Comparison of ENCODE assay signal across 1 fruit fly cellular context in the genomic region with DNA sequence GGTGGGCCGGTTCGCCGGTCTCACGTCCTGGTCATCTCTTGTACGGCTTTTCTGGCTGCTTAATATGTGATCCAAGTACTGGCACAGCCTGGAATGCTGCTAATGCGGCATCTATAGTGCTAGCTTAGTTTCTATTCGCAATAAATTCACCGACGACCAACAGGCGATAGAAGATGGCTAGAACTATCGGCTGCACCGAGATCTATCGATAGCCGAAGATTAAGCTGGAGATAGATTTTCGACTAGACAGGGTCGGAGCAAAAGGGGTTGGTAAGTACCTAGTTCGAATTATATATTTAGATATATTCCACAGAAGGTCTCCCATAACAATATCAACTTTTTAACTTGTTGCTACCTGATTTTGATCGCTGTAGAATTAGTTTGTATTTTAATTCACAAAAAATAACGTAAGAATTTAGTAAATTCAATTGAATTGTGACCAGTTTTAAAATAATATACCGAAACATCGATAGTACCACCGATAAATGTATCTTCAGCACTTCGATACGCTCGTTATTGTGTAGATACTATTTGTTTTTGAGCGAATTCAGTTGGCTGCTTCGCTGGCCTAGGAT.
TF ChIP-seq lines count a peak whose summit lies in the region.

A gene (minus strand): TSS at position 185 of the 575 bp plus-strand sequence.
A gene (plus strand): TSS at position 499 of the 575 bp plus-strand sequence.

TF ChIP-seq in whole organism, embryonic, 481 proteins besides CTCF, POLR2A, EP300 and RAD21 (continued from another document and continues in another):
- TF ChIP-seq dimm (GFP tag; IDR thresholded peaks at IDR 0.05; lab: Robert Waterston, UW) = no peak
- TF ChIP-seq CG32772 (GFP tag; IDR thresholded peaks at IDR 0.05; lab: Robert Waterston, UW) = peak; percentile 51; the same call in 1 of the 2 replicates
- TF ChIP-seq CG31365 (tag; optimal IDR thresholded peaks at IDR 0.05; lab: Kevin White, UChicago) = no peak
- peak in 1 of 2 experiments; percentile 40 for TF ChIP-seq Hr78 (GFP tag; optimal IDR thresholded peaks at IDR 0.05; lab: Kevin White, UChicago)
- no peak for TF ChIP-seq hkb (optimal IDR thresholded peaks at IDR 0.05; lab: Kevin White, UChicago)
- TF ChIP-seq hkb (GFP tag; IDR thresholded peaks at IDR 0.05; lab: Robert Waterston, UW) = peak; percentile 68
- peak; percentile 94 for TF ChIP-seq CG14860 (GFP tag; IDR thresholded peaks at IDR 0.05; lab: Robert Waterston, UW; ENCODE audit: partially characterized antibody)
- peak; percentile 57 for TF ChIP-seq CG10979 (tag; optimal IDR thresholded peaks at IDR 0.05; lab: Kevin White, UChicago)
- no peak for TF ChIP-seq Awh (GFP tag; IDR thresholded peaks at IDR 0.05; lab: Robert Waterston, UW)
- TF ChIP-seq Gsc (GFP tag; IDR thresholded peaks at IDR 0.05; lab: Robert Waterston, UW) = no peak
- no peak for TF ChIP-seq CG6654 (GFP tag; optimal IDR thresholded peaks at IDR 0.05; lab: Kevin White, UChicago)
- 0 out of 2 replicates have a peak, but pooled peaks have one; percentile 17 for TF ChIP-seq aop (GFP tag; IDR thresholded peaks at IDR 0.05; lab: Robert Waterston, UW)
- no peak for TF ChIP-seq CG11398 (GFP tag; optimal IDR thresholded peaks at IDR 0.05; lab: Kevin White, UChicago)
- peak; percentile 0 for TF ChIP-seq CG18476 (GFP tag; optimal IDR thresholded peaks at IDR 0.05; lab: Kevin White, UChicago)
- TF ChIP-seq Nf-YB (GFP tag; optimal IDR thresholded peaks at IDR 0.05; lab: Kevin White, UChicago) = peak; percentile 33
- TF ChIP-seq rib (GFP tag; IDR thresholded peaks at IDR 0.05; lab: Robert Waterston, UW) = no peak
- peak; percentile 57; the same call in 2 of the 3 replicates for TF ChIP-seq zfh1 (GFP tag; IDR thresholded peaks at IDR 0.05; lab: Robert Waterston, UW)
- TF ChIP-seq fd64A (GFP tag; optimal IDR thresholded peaks at IDR 0.05; lab: Kevin White, UChicago) = no peak
- peak; percentile 36 for TF ChIP-seq tx (GFP tag; optimal IDR thresholded peaks at IDR 0.05; lab: Kevin White, UChicago)
- no peak for TF ChIP-seq CG17612 (GFP tag; IDR thresholded peaks at IDR 0.05; lab: Robert Waterston, UW)
- TF ChIP-seq CG14710 (tag; optimal IDR thresholded peaks at IDR 0.05; lab: Kevin White, UChicago) = peak; percentile 83
- TF ChIP-seq danr (GFP tag; IDR thresholded peaks at IDR 0.05; lab: Robert Waterston, UW) = no peak
- TF ChIP-seq B-H1 (GFP tag; IDR thresholded peaks at IDR 0.05; lab: Robert Waterston, UW) = 0 out of 3 replicates have a peak, but pooled peaks have one; percentile 28
- TF ChIP-seq Dp (GFP tag; optimal IDR thresholded peaks at IDR 0.05; lab: Kevin White, UChicago) = peak; percentile 33
- TF ChIP-seq fd3F (GFP tag; optimal IDR thresholded peaks at IDR 0.05; lab: Kevin White, UChicago) = peak; percentile 38
- peak; percentile 48 for TF ChIP-seq CG12744 (GFP tag; optimal IDR thresholded peaks at IDR 0.05; lab: Kevin White, UChicago)
- peak; percentile 18 for TF ChIP-seq CG17802 (tag; optimal IDR thresholded peaks at IDR 0.05; lab: Kevin White, UChicago)
- TF ChIP-seq CG33213 (GFP tag; optimal IDR thresholded peaks at IDR 0.05; lab: Kevin White, UChicago) = peak; percentile 29
- peak; percentile 29; the same call in 1 of the 3 replicates for TF ChIP-seq H15 (GFP tag; IDR thresholded peaks at IDR 0.05; lab: Robert Waterston, UW)
- TF ChIP-seq hth (optimal IDR thresholded peaks at IDR 0.05; lab: Kevin White, UChicago) = no peak
- TF ChIP-seq Hmr (GFP tag; optimal IDR thresholded peaks at IDR 0.05; lab: Kevin White, UChicago) = peak; percentile 60
- peak; percentile 29 for TF ChIP-seq CG4282 (GFP tag; optimal IDR thresholded peaks at IDR 0.05; lab: Kevin White, UChicago)
- peak in 1 of 3 experiments; percentile 65 for TF ChIP-seq lola (GFP tag; optimal IDR thresholded peaks at IDR 0.05; lab: Kevin White, UChicago)
- TF ChIP-seq Ptx1 (GFP tag; IDR thresholded peaks at IDR 0.05; lab: Robert Waterston, UW) = peak; percentile 61
- peak; percentile 37 for TF ChIP-seq CG9797 (GFP tag; optimal IDR thresholded peaks at IDR 0.05; lab: Kevin White, UChicago)
- TF ChIP-seq kay (GFP tag; optimal IDR thresholded peaks at IDR 0.05; lab: Kevin White, UChicago) = peak; percentile 46
- TF ChIP-seq CG4328 (GFP tag; optimal IDR thresholded peaks at IDR 0.05; lab: Kevin White, UChicago) = peak; percentile 29
- peak; percentile 72 for TF ChIP-seq HmgZ (tag; optimal IDR thresholded peaks at IDR 0.05; lab: Kevin White, UChicago)
- peak; percentile 40 for TF ChIP-seq CG8388 (GFP tag; optimal IDR thresholded peaks at IDR 0.05; lab: Kevin White, UChicago)
- TF ChIP-seq HLH54F (GFP tag; optimal IDR thresholded peaks at IDR 0.05; lab: Kevin White, UChicago) = peak; percentile 76
- peak in 1 of 2 experiments; percentile 30 for TF ChIP-seq tll (GFP tag; optimal IDR thresholded peaks at IDR 0.05; lab: Kevin White, UChicago)
- peak; percentile 46; the same call in 1 of the 2 replicates for TF ChIP-seq al (GFP tag; IDR thresholded peaks at IDR 0.05; lab: Robert Waterston, UW)
- peak; percentile 43 for TF ChIP-seq CG4617 (GFP tag; optimal IDR thresholded peaks at IDR 0.05; lab: Kevin White, UChicago; ENCODE audit: borderline replicate concordance)
- peak; percentile 63 for TF ChIP-seq CG9609 (GFP tag; optimal IDR thresholded peaks at IDR 0.05; lab: Kevin White, UChicago)
- peak; percentile 15 for TF ChIP-seq en (GFP tag; optimal IDR thresholded peaks at IDR 0.05; lab: Kevin White, UChicago)
- peak; percentile 79 for TF ChIP-seq Ets97D (GFP tag; optimal IDR thresholded peaks at IDR 0.05; lab: Kevin White, UChicago)
- TF ChIP-seq Dek (tag; optimal IDR thresholded peaks at IDR 0.05; lab: Kevin White, UChicago) = peak; percentile 53
- no peak for TF ChIP-seq Eip74EF (GFP tag; optimal IDR thresholded peaks at IDR 0.05; lab: Kevin White, UChicago)
- TF ChIP-seq CG12219 (GFP tag; optimal IDR thresholded peaks at IDR 0.05; lab: Kevin White, UChicago) = peak; percentile 31
- TF ChIP-seq Neu2 (GFP tag; optimal IDR thresholded peaks at IDR 0.05; lab: Kevin White, UChicago; ENCODE audit: borderline replicate concordance) = peak; percentile 99
- TF ChIP-seq fd96Cb (tag; optimal IDR thresholded peaks at IDR 0.05; lab: Kevin White, UChicago) = peak; percentile 10
- peak; percentile 55; the same call in 2 of the 3 replicates for TF ChIP-seq dysf (GFP tag; IDR thresholded peaks at IDR 0.05; lab: Robert Waterston, UW)
- peak; percentile 89 for TF ChIP-seq CG34224 (GFP tag; IDR thresholded peaks at IDR 0.05; lab: Robert Waterston, UW; ENCODE audit: partially characterized antibody)
- TF ChIP-seq CG6813 (GFP tag; optimal IDR thresholded peaks at IDR 0.05; lab: Kevin White, UChicago) = no peak
- TF ChIP-seq Meics (GFP tag; optimal IDR thresholded peaks at IDR 0.05; lab: Kevin White, UChicago) = peak; percentile 71
- TF ChIP-seq CG6791 (GFP tag; IDR thresholded peaks at IDR 0.05; lab: Robert Waterston, UW; ENCODE audit: partially characterized antibody) = peak; percentile 92
- peak; percentile 69 for TF ChIP-seq az2 (GFP tag; optimal IDR thresholded peaks at IDR 0.05; lab: Kevin White, UChicago)
- no peak for TF ChIP-seq CG8765 (GFP tag; IDR thresholded peaks at IDR 0.05; lab: Robert Waterston, UW)
- peak; percentile 93 for TF ChIP-seq amos (GFP tag; IDR thresholded peaks at IDR 0.05; lab: Robert Waterston, UW; ENCODE audit: partially characterized antibody)
- TF ChIP-seq Stat92E (GFP tag; optimal IDR thresholded peaks at IDR 0.05; lab: Kevin White, UChicago) = peak in 1 of 3 experiments; percentile 53
- peak; percentile 71 for TF ChIP-seq CG4424 (GFP tag; optimal IDR thresholded peaks at IDR 0.05; lab: Kevin White, UChicago)
- TF ChIP-seq CG8089 (GFP tag; optimal IDR thresholded peaks at IDR 0.05; lab: Kevin White, UChicago) = peak; percentile 17
- TF ChIP-seq klu (GFP tag; IDR thresholded peaks at IDR 0.05; lab: Robert Waterston, UW) = no peak
- TF ChIP-seq Dref (GFP tag; IDR thresholded peaks at IDR 0.05; lab: Robert Waterston, UW) = peak; percentile 89
- peak; percentile 68 for TF ChIP-seq CG10147 (GFP tag; optimal IDR thresholded peaks at IDR 0.05; lab: Kevin White, UChicago)
- peak; percentile 85 for TF ChIP-seq slbo (GFP tag; IDR thresholded peaks at IDR 0.05; lab: Robert Waterston, UW)
- peak; percentile 51 for TF ChIP-seq Elba2 (GFP tag; optimal IDR thresholded peaks at IDR 0.05; lab: Kevin White, UChicago)
- peak; percentile 85 for TF ChIP-seq Rfx (GFP tag; IDR thresholded peaks at IDR 0.05; lab: Robert Waterston, UW)
- peak; percentile 75 for TF ChIP-seq Xbp1 (GFP tag; optimal IDR thresholded peaks at IDR 0.05; lab: Kevin White, UChicago)
- peak; percentile 76 for TF ChIP-seq zfh2 (GFP tag; optimal IDR thresholded peaks at IDR 0.05; lab: Kevin White, UChicago)
- peak; percentile 14 for TF ChIP-seq CG11723 (GFP tag; optimal IDR thresholded peaks at IDR 0.05; lab: Kevin White, UChicago)
- TF ChIP-seq Hr3 (GFP tag; optimal IDR thresholded peaks at IDR 0.05; lab: Kevin White, UChicago) = peak; percentile 71
- no peak for TF ChIP-seq Drgx (GFP tag; IDR thresholded peaks at IDR 0.05; lab: Robert Waterston, UW)
- TF ChIP-seq CG30431 (GFP tag; optimal IDR thresholded peaks at IDR 0.05; lab: Kevin White, UChicago) = no peak
- TF ChIP-seq Dad (GFP tag; optimal IDR thresholded peaks at IDR 0.05; lab: Kevin White, UChicago) = peak; percentile 49
- peak; percentile 30; the same call in 1 of the 2 replicates for TF ChIP-seq CG6272 (GFP tag; IDR thresholded peaks at IDR 0.05; lab: Robert Waterston, UW)
- peak; percentile 70 for TF ChIP-seq ind (GFP tag; optimal IDR thresholded peaks at IDR 0.05; lab: Kevin White, UChicago)
- TF ChIP-seq repo (GFP tag; optimal IDR thresholded peaks at IDR 0.05; lab: Kevin White, UChicago) = no peak
- peak; percentile 13 for TF ChIP-seq ab (GFP tag; optimal IDR thresholded peaks at IDR 0.05; lab: Kevin White, UChicago)
- peak; percentile 33; the same call in 1 of the 2 replicates for TF ChIP-seq CG1024 (GFP tag; IDR thresholded peaks at IDR 0.05; lab: Robert Waterston, UW)
- peak; percentile 21 for TF ChIP-seq D19B (GFP tag; optimal IDR thresholded peaks at IDR 0.05; lab: Kevin White, UChicago)
- TF ChIP-seq CG16815 (GFP tag; optimal IDR thresholded peaks at IDR 0.05; lab: Kevin White, UChicago) = peak; percentile 43
- peak; percentile 57 for TF ChIP-seq CG17186 (GFP tag; optimal IDR thresholded peaks at IDR 0.05; lab: Kevin White, UChicago)
- peak; percentile 44 for TF ChIP-seq CG13624 (GFP tag; optimal IDR thresholded peaks at IDR 0.05; lab: Kevin White, UChicago)
- TF ChIP-seq Nf-YA (GFP tag; IDR thresholded peaks at IDR 0.05; lab: Robert Waterston, UW) = no peak
- peak; percentile 54; the same call in 1 of the 2 replicates for TF ChIP-seq CG7372 (GFP tag; IDR thresholded peaks at IDR 0.05; lab: Robert Waterston, UW)
- TF ChIP-seq tup (GFP tag; optimal IDR thresholded peaks at IDR 0.05; lab: Kevin White, UChicago) = peak; percentile 7
- TF ChIP-seq TFAM (GFP tag; optimal IDR thresholded peaks at IDR 0.05; lab: Kevin White, UChicago) = no peak
- peak; percentile 35 for TF ChIP-seq Six4 (GFP tag; optimal IDR thresholded peaks at IDR 0.05; lab: Kevin White, UChicago)
- TF ChIP-seq CG30020 (tag; optimal IDR thresholded peaks at IDR 0.05; lab: Kevin White, UChicago) = peak; percentile 75
- TF ChIP-seq CG7928 (GFP tag; optimal IDR thresholded peaks at IDR 0.05; lab: Kevin White, UChicago) = peak; percentile 5
- TF ChIP-seq Taf1 (GFP tag; IDR thresholded peaks at IDR 0.05; lab: Robert Waterston, UW) = 0 out of 2 replicates have a peak, but pooled peaks have one; percentile 28
- peak; percentile 93 for TF ChIP-seq bbx (GFP tag; IDR thresholded peaks at IDR 0.05; lab: Robert Waterston, UW; ENCODE audit: partially characterized antibody)
- peak; percentile 38 for TF ChIP-seq Bdp1 (GFP tag; optimal IDR thresholded peaks at IDR 0.05; lab: Kevin White, UChicago)
- peak; percentile 10 for TF ChIP-seq sd (tag; optimal IDR thresholded peaks at IDR 0.05; lab: Kevin White, UChicago)
- TF ChIP-seq Dfd (GFP tag; optimal IDR thresholded peaks at IDR 0.05; lab: Kevin White, UChicago) = no peak
- TF ChIP-seq NC2α (GFP tag; optimal IDR thresholded peaks at IDR 0.05; lab: Kevin White, UChicago) = peak; percentile 5
- TF ChIP-seq CG34376 (GFP tag; optimal IDR thresholded peaks at IDR 0.05; lab: Kevin White, UChicago) = peak; percentile 76
- no peak for TF ChIP-seq CG4730 (GFP tag; IDR thresholded peaks at IDR 0.05; lab: Robert Waterston, UW)
- no peak for TF ChIP-seq gsb (GFP tag; IDR thresholded peaks at IDR 0.05; lab: Robert Waterston, UW)
- TF ChIP-seq ato (GFP tag; IDR thresholded peaks at IDR 0.05; lab: Robert Waterston, UW; ENCODE audit: partially characterized antibody) = peak; percentile 89
- TF ChIP-seq Myb (GFP tag; optimal IDR thresholded peaks at IDR 0.05; lab: Kevin White, UChicago) = peak; percentile 70
- TF ChIP-seq CG32767 (GFP tag; IDR thresholded peaks at IDR 0.05; lab: Robert Waterston, UW) = peak; percentile 76; the same call in 1 of the 2 replicates
- TF ChIP-seq Hmx (GFP tag; optimal IDR thresholded peaks at IDR 0.05; lab: Kevin White, UChicago) = no peak
- peak; percentile 49 for TF ChIP-seq stwl (tag; optimal IDR thresholded peaks at IDR 0.05; lab: Kevin White, UChicago)
- no peak for TF ChIP-seq CG12104 (GFP tag; optimal IDR thresholded peaks at IDR 0.05; lab: Kevin White, UChicago)
- peak; percentile 70 for TF ChIP-seq lab (GFP tag; optimal IDR thresholded peaks at IDR 0.05; lab: Kevin White, UChicago)
- peak; percentile 52 for TF ChIP-seq tgo (GFP tag; IDR thresholded peaks at IDR 0.05; lab: Robert Waterston, UW)
- TF ChIP-seq Ssrp (tag; optimal IDR thresholded peaks at IDR 0.05; lab: Kevin White, UChicago) = peak; percentile 55
- TF ChIP-seq chif (GFP tag; optimal IDR thresholded peaks at IDR 0.05; lab: Kevin White, UChicago) = peak; percentile 4 to 54
- peak; percentile 54; the same call in 2 of the 3 replicates for TF ChIP-seq CG11695 (GFP tag; IDR thresholded peaks at IDR 0.05; lab: Robert Waterston, UW)
- TF ChIP-seq Tbp (GFP tag; optimal IDR thresholded peaks at IDR 0.05; lab: Kevin White, UChicago) = no peak
- peak; percentile 59 for TF ChIP-seq ems (GFP tag; optimal IDR thresholded peaks at IDR 0.05; lab: Kevin White, UChicago)
- TF ChIP-seq Sry-β (GFP tag; optimal IDR thresholded peaks at IDR 0.05; lab: Kevin White, UChicago) = peak; percentile 74
- TF ChIP-seq Usf (GFP tag; optimal IDR thresholded peaks at IDR 0.05; lab: Kevin White, UChicago) = peak; percentile 19
- TF ChIP-seq pita (GFP tag; optimal IDR thresholded peaks at IDR 0.05; lab: Kevin White, UChicago) = no peak
- no peak for TF ChIP-seq br (optimal IDR thresholded peaks at IDR 0.05; lab: Kevin White, UChicago)
- TF ChIP-seq Opbp (GFP tag; IDR thresholded peaks at IDR 0.05; lab: Robert Waterston, UW; ENCODE audit: partially characterized antibody) = peak; percentile 89
- TF ChIP-seq dmrt99B (tag; optimal IDR thresholded peaks at IDR 0.05; lab: Kevin White, UChicago) = peak; percentile 55
- TF ChIP-seq gce (GFP tag; IDR thresholded peaks at IDR 0.05; lab: Robert Waterston, UW) = no peak
- peak; percentile 69 for TF ChIP-seq pum (GFP tag; optimal IDR thresholded peaks at IDR 0.05; lab: Kevin White, UChicago)
